Fruit fly (Drosophila melanogaster) whole organism, embryonic: ENCODE data around the gene CG7656.
A peak's percentile ranks its signal among the peaks of the same experiment; 100 is the strongest.

ENCODE experiments used
- Blimp-1 ChIP-seq: fragments of 200-800 bp; sonication (Bioruptor generic); optimal IDR thresholded peaks from 3 replicates; lab custom pipeline; 2018; ENCODE audit warnings: missing biosample characterization, missing genetic modification characterization, mild to moderate bottlenecking, moderate library complexity, missing genetic modification reagents
- CG12236 ChIP-seq: fragments of 200-800 bp; sonication (Bioruptor generic); optimal IDR thresholded peaks from 2 replicates; lab custom pipeline; 2016; ENCODE audit warnings: missing biosample characterization, missing genetic modification characterization
- CG12744 ChIP-seq: fragments of 200-800 bp; sonication (Bioruptor generic); optimal IDR thresholded peaks from 2 replicates; lab custom pipeline; 2016; ENCODE audit warnings: missing biosample characterization, missing genetic modification characterization
- CG14441 ChIP-seq: fragments of 200-800 bp; sonication (Bioruptor generic); IDR thresholded peaks from 2 replicates; pipeline ENCODE4 v1.3.6; 2022; ENCODE audit warnings: missing biosample characterization, missing genetic modification characterization
- CG15479 ChIP-seq: fragments of 200-800 bp; sonication (Bioruptor generic); optimal IDR thresholded peaks from 3 replicates; lab custom pipeline; 2019; ENCODE audit warnings: missing biosample characterization, mild to moderate bottlenecking, missing genetic modification characterization, moderate library complexity
- CG17328 ChIP-seq: fragments of 200-800 bp; sonication (Bioruptor generic); IDR thresholded peaks from 2 replicates; pipeline ENCODE4 v1.3.6; 2022; ENCODE audit warnings: missing biosample characterization, missing genetic modification characterization
- CG17568 ChIP-seq: fragments of 200-800 bp; sonication (Bioruptor generic); optimal IDR thresholded peaks from 2 replicates; lab custom pipeline; 2018; ENCODE audit warnings: missing biosample characterization, mild to moderate bottlenecking, missing genetic modification characterization, moderate library complexity
- CG17612 ChIP-seq: fragments of 200-800 bp; sonication (Bioruptor generic); IDR thresholded peaks from 2 replicates; pipeline ENCODE4 v1.3.6; 2022; ENCODE audit warnings: missing biosample characterization, missing genetic modification characterization
- CG17829 ChIP-seq: fragments of 200-800 bp; optimal IDR thresholded peaks from 2 replicates; lab custom pipeline; 2019; ENCODE audit warnings: missing biosample characterization, mild to moderate bottlenecking, missing genetic modification characterization, moderate library complexity
- CG18599 ChIP-seq: fragments of 200-800 bp; sonication (Bioruptor generic); optimal IDR thresholded peaks from 3 replicates; lab custom pipeline; 2017; ENCODE audit warnings: missing biosample characterization, missing genetic modification characterization, mild to moderate bottlenecking, moderate library complexity, missing genetic modification reagents
- CG2116 ChIP-seq: fragments of 200-800 bp; sonication (Bioruptor generic); optimal IDR thresholded peaks from 3 replicates; lab custom pipeline; 2018; ENCODE audit warnings: missing biosample characterization, mild to moderate bottlenecking, missing genetic modification characterization
- CG32772 ChIP-seq: fragments of 200-800 bp; sonication (Bioruptor generic); IDR thresholded peaks from 2 replicates; pipeline ENCODE4 v1.3.6; 2022; ENCODE audit warnings: missing biosample characterization, missing genetic modification characterization
- CG34422 ChIP-seq: fragments of 200-800 bp; sonication (Bioruptor generic); IDR thresholded peaks from 3 replicates; pipeline ENCODE4 v1.3.6; 2022; ENCODE audit warnings: missing biosample characterization, missing genetic modification characterization
- CG7556 ChIP-seq: fragments of 200-800 bp; sonication (Bioruptor generic); optimal IDR thresholded peaks from 2 replicates; lab custom pipeline; 2017; ENCODE audit warnings: missing biosample characterization, mild to moderate bottlenecking, missing genetic modification characterization
- Doc2 ChIP-seq: fragments of 200-800 bp; sonication (Bioruptor generic); IDR thresholded peaks from 2 replicates; pipeline ENCODE4 v1.3.6; 2022; ENCODE audit warnings: missing biosample characterization, missing genetic modification characterization
- E2f1 ChIP-seq: fragments of 200-800 bp; sonication (Bioruptor generic); IDR thresholded peaks from 2 replicates; pipeline ENCODE4 v1.3.6; 2022; ENCODE audit warnings: missing biosample characterization, missing genetic modification characterization
- Ets65A ChIP-seq: fragments of 200-800 bp; sonication (Bioruptor generic); peaks from one replicate; lab custom pipeline; 2016; ENCODE audit warnings: missing biosample characterization, missing genetic modification characterization
- Fer3 ChIP-seq: fragments of 200-800 bp; sonication (Bioruptor generic); optimal IDR thresholded peaks from 2 replicates; lab custom pipeline; 2018; ENCODE audit warnings: missing biosample characterization, mild to moderate bottlenecking, missing genetic modification characterization, moderate library complexity
- Med ChIP-seq: fragments of 200-800 bp; sonication (Bioruptor generic); peaks from one replicate; lab custom pipeline; 2016; ENCODE audit warnings: missing biosample characterization, missing genetic modification characterization, mild to moderate bottlenecking, inconsistent platforms, moderate library complexity
- Nf-YA ChIP-seq: fragments of 200-800 bp; sonication (Bioruptor generic); IDR thresholded peaks from 2 replicates; pipeline ENCODE4 v1.3.6; 2022; ENCODE audit warnings: missing biosample characterization, missing genetic modification characterization
- Nf-YB ChIP-seq: fragments of 200-800 bp; sonication (Bioruptor generic); optimal IDR thresholded peaks from 3 replicates; lab custom pipeline; 2019; ENCODE audit warnings: missing biosample characterization, mild to moderate bottlenecking, missing genetic modification characterization, moderate library complexity
- Pdp1 ChIP-seq, 2 experiments: fragments of 200-800 bp; sonication (Bioruptor generic); optimal IDR thresholded peaks; 3 replicates each; lab custom pipeline; 2016; ENCODE audit warnings: missing biosample characterization in 2 of 2, missing genetic modification characterization in 2 of 2, mild to moderate bottlenecking in 1 of 2, moderate library complexity in 1 of 2
- Side ChIP-seq: fragments of 200-800 bp; sonication (Bioruptor generic); optimal IDR thresholded peaks from 2 replicates; lab custom pipeline; 2016; ENCODE audit warnings: missing biosample characterization, missing genetic modification characterization
- Trl ChIP-seq, 3 experiments: fragments of >200 bp in 2 of 3; fragments of 200-800 bp in 1 of 3; sonication (Bioruptor generic) in 1 of 3; optimal IDR thresholded peaks; 2 replicates in 1 of 3; 3 replicates in 2 of 3; lab custom pipeline; 2016 to 2017; ENCODE audit warnings: missing biosample characterization in 1 of 3, missing genetic modification characterization in 1 of 3
- Vsx1 ChIP-seq: fragments of 200-800 bp; sonication (Bioruptor generic); optimal IDR thresholded peaks from 2 replicates; lab custom pipeline; 2017; ENCODE audit warnings: missing biosample characterization, mild to moderate bottlenecking, missing genetic modification characterization, missing genetic modification reagents
- abd-A ChIP-seq: fragments of 200-800 bp; sonication (Bioruptor generic); optimal IDR thresholded peaks from 3 replicates; lab custom pipeline; 2019; ENCODE audit warnings: missing biosample characterization, mild to moderate bottlenecking, missing genetic modification characterization, moderate library complexity
- bowl ChIP-seq: fragments of 200-800 bp; sonication (Bioruptor generic); IDR thresholded peaks from 2 replicates; pipeline ENCODE4 v1.3.6; 2022; ENCODE audit warnings: missing biosample characterization, missing genetic modification characterization
- corto ChIP-seq: fragments of 200-800 bp; sonication (Bioruptor generic); optimal IDR thresholded peaks from 2 replicates; lab custom pipeline; 2016; ENCODE audit warnings: missing biosample characterization, mild to moderate bottlenecking, missing genetic modification characterization, moderate library complexity
- crc ChIP-seq: fragments of 200-800 bp; sonication (Bioruptor generic); optimal IDR thresholded peaks from 2 replicates; lab custom pipeline; 2016; ENCODE audit warnings: missing biosample characterization, missing genetic modification characterization
- crp ChIP-seq, 2 experiments: fragments of 200-800 bp; sonication (Bioruptor generic); optimal IDR thresholded peaks; 2 replicates in 1 of 2; 3 replicates in 1 of 2; lab custom pipeline; 2017; ENCODE audit warnings: missing biosample characterization in 2 of 2, missing genetic modification characterization in 2 of 2, mild to moderate bottlenecking in 1 of 2, moderate library complexity in 1 of 2
- disco-r ChIP-seq: fragments of 200-800 bp; sonication (Bioruptor generic); optimal IDR thresholded peaks from 2 replicates; lab custom pipeline; 2016; ENCODE audit warnings: missing biosample characterization, missing genetic modification characterization
- ewg ChIP-seq: fragments of 200-800 bp; sonication (Bioruptor generic); optimal IDR thresholded peaks from 3 replicates; lab custom pipeline; 2017; ENCODE audit warnings: mild to moderate bottlenecking, missing biosample characterization, missing genetic modification reagents, missing genetic modification characterization
- exex ChIP-seq: fragments of 200-800 bp; sonication (Bioruptor generic); optimal IDR thresholded peaks from 4 replicates; lab custom pipeline; 2018; ENCODE audit warnings: missing biosample characterization, mild to moderate bottlenecking, missing genetic modification characterization, moderate library complexity
- kni ChIP-seq: fragments of 200-800 bp; sonication (Bioruptor generic); optimal IDR thresholded peaks from 3 replicates; lab custom pipeline; 2017; ENCODE audit warnings: mild to moderate bottlenecking, missing biosample characterization, missing genetic modification reagents, missing genetic modification characterization
- row ChIP-seq: fragments of 200-800 bp; sonication (Bioruptor generic); IDR thresholded peaks from 3 replicates; pipeline ENCODE4 v1.3.6; 2022; ENCODE audit warnings: missing biosample characterization, missing genetic modification characterization
- scrt ChIP-seq: fragments of 200-800 bp; sonication (Bioruptor generic); optimal IDR thresholded peaks from 2 replicates; lab custom pipeline; 2018; ENCODE audit warnings: missing biosample characterization, mild to moderate bottlenecking, missing genetic modification characterization, moderate library complexity
- sens ChIP-seq: fragments of 200-800 bp; sonication (Bioruptor generic); peaks from one replicate; lab custom pipeline; 2016; ENCODE audit warnings: missing biosample characterization, missing genetic modification characterization
- slou ChIP-seq: fragments of 200-800 bp; sonication (Bioruptor generic); optimal IDR thresholded peaks from 3 replicates; lab custom pipeline; 2016; ENCODE audit warnings: missing biosample characterization, missing genetic modification characterization
- sqz ChIP-seq: fragments of 200-800 bp; sonication (Bioruptor generic); optimal IDR thresholded peaks from 3 replicates; lab custom pipeline; 2018; ENCODE audit warnings: missing biosample characterization, mild to moderate bottlenecking, missing genetic modification characterization
- sug ChIP-seq: fragments of 200-800 bp; optimal IDR thresholded peaks from 2 replicates; lab custom pipeline; 2019; ENCODE audit warnings: missing biosample characterization, mild to moderate bottlenecking, missing genetic modification characterization, moderate library complexity
- trh ChIP-seq: fragments of 200-800 bp; sonication (Bioruptor generic); optimal IDR thresholded peaks from 2 replicates; lab custom pipeline; 2016; ENCODE audit warnings: missing biosample characterization, missing genetic modification characterization
- ttk ChIP-seq: fragments of 200-800 bp; sonication (Bioruptor generic); IDR thresholded peaks from 2 replicates; pipeline ENCODE4 v2.1.2; 2022; ENCODE audit warnings: missing biosample characterization, missing genetic modification characterization
- zen ChIP-seq: fragments of 200-800 bp; sonication (Bioruptor generic); optimal IDR thresholded peaks from 3 replicates; lab custom pipeline; 2018; ENCODE audit warnings: missing biosample characterization, mild to moderate bottlenecking, missing genetic modification characterization, moderate library complexity

The CG7656 gene

DNA sequence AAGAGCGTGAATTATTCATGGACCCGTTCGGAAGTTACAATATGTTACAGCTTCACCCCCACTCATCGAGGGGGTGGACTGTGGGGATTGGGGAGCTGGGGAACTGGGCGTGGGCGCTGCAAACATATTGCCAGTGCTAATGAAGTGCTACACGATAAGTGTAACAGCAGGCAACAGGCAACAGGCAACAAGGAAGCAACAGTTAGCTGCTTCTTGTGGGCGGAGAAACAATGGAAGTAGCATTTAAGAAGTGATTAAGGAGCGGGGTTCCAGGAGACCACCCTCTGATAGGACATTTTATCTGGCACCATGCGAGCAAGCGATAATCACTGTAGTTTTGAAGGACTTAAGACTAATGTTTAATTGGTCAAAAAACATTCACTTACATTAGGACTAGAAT lies 46.7 kb downstream of the CG7656 start:
- peak; percentile 40 for TF ChIP-seq abd-A (tag; lab: Kevin White, UChicago)
- peak; percentile 51 for TF ChIP-seq zen (tag; lab: Kevin White, UChicago)
- TF ChIP-seq CG15479 (GFP tag; lab: Kevin White, UChicago) = no peak
- no peak for TF ChIP-seq corto (GFP tag; lab: Kevin White, UChicago)
- no peak for TF ChIP-seq crp (GFP tag; optimal IDR thresholded peaks at IDR 0.05; lab: Kevin White, UChicago)
- TF ChIP-seq scrt = peak; percentile 94
- TF ChIP-seq CG17829 (tag; lab: Kevin White, UChicago) = no peak

DNA sequence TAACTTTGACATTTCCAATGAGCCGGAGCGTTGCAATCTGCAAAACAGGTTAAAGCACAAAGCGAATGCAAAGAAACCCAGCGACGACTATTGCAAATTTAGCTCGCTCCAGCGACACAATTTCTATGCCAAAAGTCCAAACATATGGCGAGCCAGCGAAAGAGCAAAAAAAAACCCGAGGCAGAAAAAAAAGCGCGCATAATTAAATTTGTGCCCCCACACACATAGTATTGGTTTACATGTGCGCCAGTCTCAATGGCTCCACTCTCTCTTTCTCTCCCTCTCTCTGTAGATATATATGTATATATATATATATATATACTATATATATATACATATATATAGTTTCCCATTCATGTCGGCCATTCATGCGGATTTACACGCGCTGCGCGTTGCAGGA lies 47.3 kb downstream of the CG7656 start:
- no peak for TF ChIP-seq crc (GFP tag; lab: Kevin White, UChicago)
- peak; percentile 18 to 50 for TF ChIP-seq Trl (optimal IDR thresholded peaks at IDR 0.05; lab: Kevin White, UChicago)
- no peak for TF ChIP-seq Trl (GFP tag; optimal IDR thresholded peaks at IDR 0.05; lab: Kevin White, UChicago)
- TF ChIP-seq E2f1 (GFP tag; lab: Robert Waterston, UW) = no peak
- TF ChIP-seq Nf-YA (GFP tag; lab: Robert Waterston, UW) = no peak
- 0 out of 2 replicates have a peak, but pooled peaks have one; percentile 23 for TF ChIP-seq CG32772 (GFP tag; lab: Robert Waterston, UW)
- TF ChIP-seq ewg (GFP tag; lab: Kevin White, UChicago) = peak; percentile 38
- TF ChIP-seq sqz (GFP tag; lab: Kevin White, UChicago) = peak; percentile 66

DNA sequence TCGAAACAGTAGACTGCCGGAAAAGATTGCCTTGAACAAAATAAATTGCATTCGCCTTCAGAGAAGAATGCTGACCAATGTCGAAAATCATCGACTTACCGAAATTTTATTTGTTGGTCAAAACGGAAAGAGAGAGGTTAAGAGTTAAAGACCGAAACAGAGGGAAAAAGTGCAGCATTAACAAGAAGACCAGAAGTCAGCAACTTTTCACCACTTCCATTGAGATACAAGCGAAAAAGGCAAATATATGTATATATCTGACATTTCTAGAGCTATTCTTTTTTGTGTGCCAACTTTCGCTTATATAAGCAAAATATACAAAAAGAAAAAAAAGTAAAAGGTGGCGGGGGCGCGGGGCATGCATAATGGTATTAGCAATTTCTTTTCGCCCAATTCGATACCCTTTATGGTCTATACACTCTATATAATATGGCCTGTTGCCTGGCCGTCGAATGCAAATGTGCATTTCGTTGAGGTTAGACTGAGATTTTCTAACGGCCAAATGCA lies 48.0 kb downstream of the CG7656 start:
- TF ChIP-seq slou (GFP tag; lab: Kevin White, UChicago) (no peak), kni (peak; percentile 12), Med (GFP tag; lab: Kevin White, UChicago) (peak; percentile 8), sens (GFP tag; lab: Kevin White, UChicago) (peak; percentile 53), sqz (GFP tag; lab: Kevin White, UChicago) (no peak), CG12236 (no peak), CG17612 (GFP tag; lab: Robert Waterston, UW) (no peak), Side (GFP tag; lab: Kevin White, UChicago) (no peak), Blimp-1 (GFP tag; lab: Kevin White, UChicago) (peak; percentile 12), Pdp1 (GFP tag; optimal IDR thresholded peaks at IDR 0.05; lab: Kevin White, UChicago) (peak in 1 of 2 experiments; percentile 53)

DNA sequence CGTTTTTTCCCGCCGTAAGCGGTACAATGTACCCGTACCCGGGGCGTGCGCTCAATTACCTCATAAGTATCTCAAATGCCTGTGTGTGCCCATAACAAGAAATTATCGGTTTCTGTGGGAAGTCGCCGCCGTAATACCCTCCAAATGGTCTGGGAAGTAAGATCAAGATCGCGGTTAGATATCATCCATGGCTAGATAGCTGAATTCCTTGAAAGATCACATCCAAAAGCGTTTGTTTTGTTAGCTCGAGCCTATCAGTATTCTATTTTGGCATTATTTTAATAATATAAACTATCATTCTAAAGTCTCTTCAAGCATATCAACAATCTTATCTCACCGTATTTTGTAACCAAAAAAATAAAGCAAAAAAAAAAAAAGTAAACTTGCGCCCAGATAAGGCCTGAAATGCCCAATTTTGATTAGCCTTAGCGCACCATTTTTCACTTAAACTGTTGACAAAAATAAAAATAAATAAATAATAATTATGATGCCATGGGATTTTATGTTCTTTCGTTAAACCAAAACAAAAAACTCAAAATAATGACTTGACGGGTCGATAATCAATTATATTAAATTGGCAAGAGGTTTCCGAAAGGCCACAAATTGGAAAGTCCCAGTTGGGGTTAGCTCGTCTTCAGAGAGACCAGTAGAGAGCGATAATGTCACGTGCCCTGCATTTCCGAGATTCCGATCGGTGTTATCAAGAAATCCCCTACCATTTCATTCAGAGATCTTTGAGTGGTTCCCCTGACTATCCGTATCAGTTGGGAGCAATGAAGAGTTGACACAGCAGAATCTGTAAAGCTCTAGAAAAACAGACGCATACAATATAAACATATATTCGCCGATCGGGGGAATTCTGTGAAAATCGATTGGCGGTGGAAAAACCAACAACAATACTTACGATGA lies 49.1 kb downstream of the CG7656 start:
- 0 out of 2 replicates have a peak, but pooled peaks have one; percentile 38 for TF ChIP-seq CG14441 (GFP tag; lab: Robert Waterston, UW)
- no peak for TF ChIP-seq Nf-YB (GFP tag; lab: Kevin White, UChicago)
- peak; percentile 39; the same call in 1 of the 3 replicates for TF ChIP-seq CG34422
- no peak for TF ChIP-seq disco-r
- TF ChIP-seq sug (tag; lab: Kevin White, UChicago) = peak; percentile 35
- TF ChIP-seq Doc2 = no peak
- peak; percentile 44; the same call in 2 of the 3 replicates for TF ChIP-seq row (GFP tag; lab: Robert Waterston, UW)
- no peak for TF ChIP-seq ttk (GFP tag; lab: Robert Waterston, UW)
- peak; percentile 40 for TF ChIP-seq Ets65A (GFP tag; lab: Kevin White, UChicago)
- no peak for TF ChIP-seq CG7556 (GFP tag; lab: Kevin White, UChicago)
- no peak for TF ChIP-seq CG2116
- TF ChIP-seq Vsx1 (GFP tag; lab: Kevin White, UChicago) = peak; percentile 55
- no peak for TF ChIP-seq Fer3 (tag; lab: Kevin White, UChicago)
- no peak for TF ChIP-seq CG17328 (GFP tag; lab: Robert Waterston, UW)
- peak; percentile 12 for TF ChIP-seq CG18599 (GFP tag; lab: Kevin White, UChicago)
- TF ChIP-seq CG12744 = no peak
- TF ChIP-seq trh (GFP tag; lab: Kevin White, UChicago) = no peak
- TF ChIP-seq CG17568 (GFP tag; lab: Kevin White, UChicago) = no peak
- TF ChIP-seq exex (tag; lab: Kevin White, UChicago) = peak; percentile 88
- no peak for TF ChIP-seq bowl
